Worm (Caenorhabditis elegans) whole organism, L1 larva: ENCODE results near the gene srd-39.

Experiments
- ceh-63 ChIP-seq: fragments of 200-800 bp; sonication (Bioruptor generic); optimal IDR thresholded peaks from 2 replicates; lab custom pipeline; 2018; ENCODE audit warnings: mild to moderate bottlenecking, missing genetic modification characterization, missing compliant biosample characterization
- hpl-2 ChIP-seq: fragments of 150-350 bp; optimal IDR thresholded peaks from 2 replicates; lab custom pipeline; 2014; ENCODE audit warnings: missing biosample characterization, missing genetic modification reagents, missing genetic modification characterization
- nhr-76 ChIP-seq: sonication (generic microtip); optimal IDR thresholded peaks from 2 replicates; lab custom pipeline; 2017; ENCODE audit warnings: missing biosample characterization, missing genetic modification characterization
- tbx-2 ChIP-seq: sonication (generic microtip); optimal IDR thresholded peaks from 2 replicates; lab custom pipeline; 2016; ENCODE audit warnings: missing genetic modification characterization, missing compliant biosample characterization
- unc-130 ChIP-seq: fragments of 150-350 bp; optimal IDR thresholded peaks from 2 replicates; lab custom pipeline; 2017; ENCODE audit warnings: missing biosample characterization, missing genetic modification characterization, inconsistent platforms
- unc-62 ChIP-seq: fragments of 150-350 bp; optimal IDR thresholded peaks from 2 replicates; lab custom pipeline; 2014; ENCODE audit warnings: missing biosample characterization, missing genetic modification reagents, missing genetic modification characterization

DNA sequence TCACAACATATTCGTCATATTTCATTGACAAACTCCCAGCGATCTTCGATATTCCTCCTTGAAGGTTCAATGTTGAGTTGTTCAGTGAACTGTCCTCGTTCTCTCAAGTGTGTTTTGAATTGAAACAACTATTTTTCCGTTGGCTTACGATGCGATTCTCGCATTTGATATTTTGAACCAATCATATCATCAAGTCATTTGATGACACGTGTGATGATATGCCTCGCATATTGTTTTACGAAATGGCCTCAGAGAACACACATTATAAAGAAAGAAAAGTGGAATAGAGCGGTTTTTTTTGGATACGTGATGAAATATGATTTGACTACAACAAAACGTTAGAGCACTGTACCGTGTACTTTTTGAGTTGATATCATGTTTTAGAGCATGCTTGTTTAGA, 48.0 kb upstream of the srd-39 start:
- TF ChIP-seq ceh-63 (GFP tag; lab: Kevin White, UChicago), result no peak
- TF ChIP-seq unc-62 (GFP tag; lab: Kevin White, UChicago), result no peak
- peak; percentile 6 for TF ChIP-seq unc-130 (tag; lab: Kevin White, UChicago)
- TF ChIP-seq hpl-2 (GFP tag; lab: Kevin White, UChicago), result no peak
- TF ChIP-seq tbx-2 (tag; lab: Kevin White, UChicago), result peak; percentile 82
- no peak for TF ChIP-seq nhr-76 (tag; lab: Kevin White, UChicago)
